Fruit fly (Drosophila melanogaster): ENCODE results near the gene CG31016.
A peak's percentile ranks its signal among the peaks of the same experiment; 100 is the strongest.

DNA sequence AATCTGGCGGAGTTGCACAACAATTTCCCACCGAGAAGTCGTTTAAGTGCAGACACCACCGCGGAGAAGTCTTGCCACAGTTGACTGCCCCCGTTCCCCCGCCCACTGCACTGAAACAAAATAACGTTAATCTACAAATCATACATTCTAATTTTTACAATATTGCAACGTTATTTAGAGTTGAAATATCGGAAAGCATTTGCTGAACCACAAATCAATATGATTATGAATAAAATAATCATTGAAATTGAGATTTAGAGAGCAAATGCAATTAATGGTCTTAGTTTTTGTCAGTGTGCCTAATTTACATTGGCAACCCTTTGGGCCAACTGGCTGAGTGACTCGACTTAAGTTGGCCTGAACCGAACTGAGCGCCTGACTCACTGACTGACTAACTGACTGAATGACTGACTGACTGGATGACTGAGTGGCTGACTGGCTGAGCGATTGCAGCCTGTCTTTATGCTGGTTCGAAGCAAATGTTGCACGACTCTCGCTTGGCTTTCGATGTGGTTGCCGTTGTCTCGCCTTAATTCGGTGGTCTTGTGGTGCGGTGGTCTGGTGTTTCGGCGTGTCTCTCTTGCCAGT is 35.3 kb upstream of the CG31016 start:
- TF ChIP-seq CG8119 (GFP tag; IDR thresholded peaks at IDR 0.05), result peak; percentile 92
- peak; percentile 93 for TF ChIP-seq Eip75B (GFP tag; optimal IDR thresholded peaks at IDR 0.05)
- TF ChIP-seq dac (GFP tag; optimal IDR thresholded peaks at IDR 0.05), result peak; percentile 66
- peak; percentile 90 for TF ChIP-seq CG32006 (GFP tag; optimal IDR thresholded peaks at IDR 0.05)
- peak; percentile 90 for TF ChIP-seq Hr39 (GFP tag; optimal IDR thresholded peaks at IDR 0.05)
- peak; percentile 83 for TF ChIP-seq Gug (GFP tag; IDR thresholded peaks at IDR 0.05)
- peak; percentile 93 for TF ChIP-seq topi (GFP tag; optimal IDR thresholded peaks at IDR 0.05)
- peak; percentile 86 for TF ChIP-seq Hr4 (GFP tag; optimal IDR thresholded peaks at IDR 0.05)
